Worm (Caenorhabditis elegans): ENCODE data around the gene mig-5.

The mig-5 gene

DNA sequence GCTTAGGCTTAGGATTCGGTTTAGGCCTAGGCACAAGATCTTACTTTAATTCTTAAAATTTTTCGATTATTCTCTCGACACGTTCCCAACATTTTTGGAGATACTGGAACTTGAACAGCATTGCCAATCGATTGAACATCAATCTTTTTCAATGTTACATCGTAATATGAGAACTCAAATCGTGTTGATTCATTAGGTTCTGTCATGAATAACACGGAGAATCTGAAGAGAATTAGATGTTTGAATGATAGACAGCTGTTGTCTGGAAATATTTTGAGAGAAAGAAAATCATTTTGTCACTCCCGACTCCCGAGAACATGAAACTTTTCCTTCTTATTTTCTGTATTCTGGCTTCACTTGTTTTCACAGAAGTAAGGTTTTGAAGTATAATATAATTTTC, 15.5 kb downstream of the mig-5 start, which contains the start of gene T05C12.15:
Gene T05C12.15, plus strand, starts transcription at position 301 of the 400 bp plus-strand sequence.
- no peak for TF ChIP-seq ets-4 (tag; optimal IDR thresholded peaks at IDR 0.05)
- no peak for TF ChIP-seq ceh-2 (tag; optimal IDR thresholded peaks at IDR 0.05)
- no peak for TF ChIP-seq pag-3 (tag; optimal IDR thresholded peaks at IDR 0.05; ENCODE audit: borderline replicate concordance)
- TF ChIP-seq tbx-2 (tag; optimal IDR thresholded peaks at IDR 0.05): no peak
- TF ChIP-seq lim-6 (tag; optimal IDR thresholded peaks at IDR 0.05): no peak
- no peak for TF ChIP-seq nhr-232 (tag; optimal IDR thresholded peaks at IDR 0.05)
- TF ChIP-seq ttx-3 (tag; optimal IDR thresholded peaks at IDR 0.05): no peak
- TF ChIP-seq unc-55 (GFP tag; optimal IDR thresholded peaks at IDR 0.05): peak; percentile 20
- TF ChIP-seq ztf-16 (tag; optimal IDR thresholded peaks at IDR 0.05): no peak

DNA sequence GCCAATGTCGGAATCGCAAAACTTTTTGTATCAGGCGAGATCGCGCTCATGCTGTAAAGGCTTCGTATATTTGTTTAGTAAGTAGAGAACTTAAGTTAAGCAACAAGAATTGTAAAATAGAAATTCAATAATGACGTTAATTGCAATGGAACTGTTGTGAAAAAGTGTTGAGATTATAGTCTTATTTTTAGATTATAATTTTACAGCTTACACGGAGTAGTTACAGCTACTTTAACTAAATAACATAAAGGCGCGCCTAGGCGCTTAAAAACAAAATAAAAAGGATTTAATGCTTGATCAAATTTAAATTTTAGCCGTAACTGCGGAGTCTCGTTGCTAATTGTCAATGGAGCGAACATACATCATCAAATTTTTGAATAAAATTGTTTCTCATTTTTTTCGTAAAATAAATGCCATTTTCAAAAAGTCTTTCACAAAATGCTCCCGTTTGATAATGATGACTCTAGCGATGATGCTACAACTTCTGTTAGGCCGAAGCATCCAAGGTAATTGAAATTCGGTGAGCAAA, 22.6 kb downstream of the mig-5 start, which contains the start of the genes emb-27 and rrf-3:
Gene emb-27, minus strand, starts transcription at position 51 of the 529 bp plus-strand sequence.
Gene rrf-3, plus strand, starts transcription at position 346 of the 529 bp plus-strand sequence.
- peak; percentile 11 for TF ChIP-seq unc-55 (GFP tag; optimal IDR thresholded peaks at IDR 0.05)
- no peak for TF ChIP-seq ceh-6 (GFP tag; optimal IDR thresholded peaks at IDR 0.05)
- no peak for TF ChIP-seq sox-2 (GFP tag; IDR thresholded peaks at IDR 0.05)
- no peak for TF ChIP-seq F13H6.1 (tag; optimal IDR thresholded peaks at IDR 0.05)
- no peak for TF ChIP-seq hlh-8 (tag; optimal IDR thresholded peaks at IDR 0.05)
- no peak for TF ChIP-seq nhr-11 (tag; optimal IDR thresholded peaks at IDR 0.05)
- TF ChIP-seq dve-1 (tag; optimal IDR thresholded peaks at IDR 0.05): no peak
- peak; percentile 3 for TF ChIP-seq pax-1 (tag; optimal IDR thresholded peaks at IDR 0.05)
- TF ChIP-seq dmd-4 (tag; optimal IDR thresholded peaks at IDR 0.05; ENCODE audit: borderline replicate concordance): no peak
- TF ChIP-seq tbx-7 (tag; optimal IDR thresholded peaks at IDR 0.05): no peak
- TF ChIP-seq ceh-30 (tag; optimal IDR thresholded peaks at IDR 0.05): no peak
- no peak for TF ChIP-seq ceh-48 (tag; optimal IDR thresholded peaks at IDR 0.05)
- no peak for TF ChIP-seq madf-2 (tag; optimal IDR thresholded peaks at IDR 0.05)
- no peak for TF ChIP-seq ceh-31 (tag; optimal IDR thresholded peaks at IDR 0.05)
- no peak for TF ChIP-seq fax-1 (tag; optimal IDR thresholded peaks at IDR 0.05)
- TF ChIP-seq rnt-1 (tag; optimal IDR thresholded peaks at IDR 0.05): peak; percentile 15
- TF ChIP-seq hlh-30 (tag; optimal IDR thresholded peaks at IDR 0.05; ENCODE audit: insufficient read depth): no peak
- no peak for TF ChIP-seq odd-2 (tag; optimal IDR thresholded peaks at IDR 0.05)
- no peak for TF ChIP-seq mec-3 (tag; optimal IDR thresholded peaks at IDR 0.05; ENCODE audit: borderline replicate concordance)
- no peak for TF ChIP-seq nhr-232 (tag; optimal IDR thresholded peaks at IDR 0.05)
- TF ChIP-seq unc-42 (tag; optimal IDR thresholded peaks at IDR 0.05): peak; percentile 98
- TF ChIP-seq pha-2 (tag; optimal IDR thresholded peaks at IDR 0.05): no peak

DNA sequence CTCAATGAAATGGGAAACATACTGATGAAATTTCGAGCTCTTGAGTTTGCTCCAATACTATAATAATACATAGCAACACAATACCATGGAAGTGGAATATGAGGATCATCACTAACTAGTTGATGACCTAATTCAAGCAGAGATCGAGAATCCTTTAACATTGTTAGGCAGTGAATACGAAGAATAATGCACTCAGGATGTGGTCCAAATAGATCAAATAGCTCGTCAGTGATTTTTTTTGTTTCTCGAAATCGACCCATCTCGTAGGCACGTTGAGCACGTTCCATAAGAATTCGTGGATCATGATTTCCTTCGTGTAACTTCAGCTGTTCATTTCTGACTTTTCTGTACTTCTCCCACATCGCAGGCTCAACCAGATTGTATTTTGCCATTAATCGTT, 23.9 kb downstream of the mig-5 start:
- TF ChIP-seq elt-4 (tag; optimal IDR thresholded peaks at IDR 0.05): no peak
- TF ChIP-seq Y22D7AL.16 (tag; optimal IDR thresholded peaks at IDR 0.05): no peak
- no peak for TF ChIP-seq fax-1 (tag; optimal IDR thresholded peaks at IDR 0.05)
- no peak for TF ChIP-seq ceh-48 (tag; optimal IDR thresholded peaks at IDR 0.05)
- no peak for TF ChIP-seq pag-3 (tag; optimal IDR thresholded peaks at IDR 0.05; ENCODE audit: borderline replicate concordance)
- TF ChIP-seq dmd-4 (tag; optimal IDR thresholded peaks at IDR 0.05; ENCODE audit: borderline replicate concordance): no peak
- TF ChIP-seq unc-55 (GFP tag; optimal IDR thresholded peaks at IDR 0.05): no peak
- no peak for TF ChIP-seq fkh-6 (tag; optimal IDR thresholded peaks at IDR 0.05)
- TF ChIP-seq nhr-232 (tag; optimal IDR thresholded peaks at IDR 0.05): no peak
- no peak for TF ChIP-seq K02D7.2 (tag; optimal IDR thresholded peaks at IDR 0.05)
- TF ChIP-seq ceh-6 (GFP tag; optimal IDR thresholded peaks at IDR 0.05): no peak
- no peak for TF ChIP-seq ceh-34 (tag; optimal IDR thresholded peaks at IDR 0.05)
- no peak for TF ChIP-seq dve-1 (tag; optimal IDR thresholded peaks at IDR 0.05)
- no peak for TF ChIP-seq ceh-14 (tag; optimal IDR thresholded peaks at IDR 0.05)
- TF ChIP-seq unc-42 (tag; optimal IDR thresholded peaks at IDR 0.05): no peak
- TF ChIP-seq elt-2 (tag; optimal IDR thresholded peaks at IDR 0.05): no peak
- TF ChIP-seq ceh-24 (tag; optimal IDR thresholded peaks at IDR 0.05): no peak

DNA sequence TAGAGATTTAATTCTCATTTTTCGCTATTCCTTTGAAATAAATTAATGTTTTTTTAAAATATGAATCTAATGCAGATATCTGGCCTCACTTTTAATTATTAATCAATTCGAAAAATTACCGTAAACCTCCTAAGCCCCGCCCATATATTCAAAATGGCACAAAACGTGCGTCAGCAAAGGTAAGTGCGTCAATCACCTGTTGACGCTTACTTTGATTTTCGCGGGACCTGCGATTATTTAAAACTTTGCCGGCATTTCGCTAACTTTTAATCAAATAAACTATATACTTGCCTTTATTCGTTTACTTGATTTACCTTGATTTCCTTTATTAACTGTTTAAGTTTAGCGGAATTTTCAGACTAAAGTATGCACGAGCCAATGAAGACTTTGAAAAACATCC, 26.8 kb downstream of the mig-5 start, which contains the start of gene pch-2:
Gene pch-2, plus strand, starts transcription at position 359 of the 400 bp plus-strand sequence.
- TF ChIP-seq ets-4 (tag; optimal IDR thresholded peaks at IDR 0.05): no peak
- TF ChIP-seq tbx-7 (tag; optimal IDR thresholded peaks at IDR 0.05): no peak
- peak; percentile 11 for TF ChIP-seq nfya-1 (tag; optimal IDR thresholded peaks at IDR 0.05)
- TF ChIP-seq unc-42 (tag; optimal IDR thresholded peaks at IDR 0.05): peak; percentile 2
- no peak for TF ChIP-seq lim-6 (tag; optimal IDR thresholded peaks at IDR 0.05)
